Fruit fly (Drosophila melanogaster) whole organism, wandering third instar larva: ENCODE results near the gene CG1077.

Experiments
- Hnf4 ChIP-seq: fragments of 200-800 bp; sonication (Bioruptor generic); optimal IDR thresholded peaks from 2 replicates; lab custom pipeline; 2016; ENCODE audit warnings: missing biosample characterization, mild to moderate bottlenecking, missing genetic modification characterization
- Jra ChIP-seq: sonication (Bioruptor generic); optimal IDR thresholded peaks from 2 replicates; lab custom pipeline; 2016; ENCODE audit warnings: missing biosample characterization, missing genetic modification characterization
- N ChIP-seq: fragments of >200 bp; optimal IDR thresholded peaks from 2 replicates; lab custom pipeline; 2018; ENCODE audit warnings: missing biosample characterization, missing external identifiers, missing genetic modification characterization
- OdsH ChIP-seq: fragments of 200-800 bp; sonication (Bioruptor generic); optimal IDR thresholded peaks from 2 replicates; lab custom pipeline; 2016; ENCODE audit warnings: missing biosample characterization, mild to moderate bottlenecking, missing genetic modification characterization
- br ChIP-seq: fragments of 200-800 bp; sonication (Bioruptor generic); optimal IDR thresholded peaks from 2 replicates; lab custom pipeline; 2016; ENCODE audit warnings: missing biosample characterization, missing genetic modification characterization
- dl ChIP-seq, 2 experiments: fragments of 175-275, 200-275 bp in 1 of 2; fragments of 200-275 bp in 1 of 2; sonication (Bioruptor generic); optimal IDR thresholded peaks; lab custom pipeline; 2018; ENCODE audit warnings: mild to moderate bottlenecking in 2 of 2, missing biosample characterization in 2 of 2, missing genetic modification characterization in 2 of 2, moderate library complexity in 2 of 2; ENCODE audit not compliant: partially characterized antibody in 2 of 2, insufficient read depth in 1 of 2
- h ChIP-seq: fragments of 200-800 bp; sonication (Bioruptor generic); optimal IDR thresholded peaks from 3 replicates; lab custom pipeline; 2016; ENCODE audit warnings: missing biosample characterization, mild to moderate bottlenecking, missing genetic modification characterization
- psq ChIP-seq: fragments of 200-800 bp; sonication (Bioruptor generic); optimal IDR thresholded peaks from 3 replicates; lab custom pipeline; 2017; ENCODE audit warnings: missing biosample characterization, mild to moderate bottlenecking, missing genetic modification characterization, moderate library complexity
- sage ChIP-seq: fragments of 200-800 bp; sonication (Bioruptor generic); optimal IDR thresholded peaks from 2 replicates; lab custom pipeline; 2016; ENCODE audit warnings: missing biosample characterization, mild to moderate bottlenecking, missing genetic modification characterization
- woc ChIP-seq: sonication (Bioruptor generic); optimal IDR thresholded peaks from 2 replicates; lab custom pipeline; 2016; ENCODE audit warnings: missing biosample characterization, mild to moderate bottlenecking, missing genetic modification characterization

DNA sequence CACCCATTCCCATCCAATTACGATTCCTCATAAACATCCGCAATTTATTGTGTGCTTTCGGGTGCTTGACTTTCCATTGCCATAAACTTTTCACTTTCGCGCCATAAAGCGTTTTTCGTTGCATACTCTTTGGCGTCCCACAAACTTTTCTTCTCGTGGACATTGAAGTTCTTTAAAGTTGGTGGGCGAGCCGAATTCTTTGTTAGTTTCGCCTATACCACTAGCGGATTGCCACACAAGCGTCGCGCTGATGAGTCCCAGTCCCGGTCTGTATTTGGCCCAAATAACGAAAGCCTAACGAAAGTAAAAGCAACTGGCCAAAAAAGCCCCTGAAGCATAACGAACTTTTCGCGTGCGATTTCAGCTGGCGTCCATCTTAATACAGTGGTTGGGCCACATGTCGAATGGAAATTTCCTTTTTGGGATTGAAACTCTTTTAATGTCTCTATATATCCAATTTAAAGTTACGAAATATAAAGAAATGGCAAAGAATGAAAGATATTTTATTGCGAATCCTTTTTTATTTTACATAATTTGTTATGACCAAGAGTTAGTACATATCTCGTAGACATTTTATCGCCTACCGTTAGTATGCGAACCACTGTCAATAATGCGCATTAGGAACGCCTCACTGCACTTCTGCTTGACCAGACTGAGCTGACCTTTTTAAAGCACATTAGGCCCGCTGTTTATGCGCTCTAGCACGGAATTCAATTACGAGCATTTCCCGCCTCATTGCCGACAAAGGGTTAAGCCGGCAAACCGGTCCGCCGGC lies 43.2 kb downstream of the CG1077 start:
- no peak for TF ChIP-seq br
- peak; percentile 40 for TF ChIP-seq N (GFP tag; lab: Kevin White, UChicago)
- TF ChIP-seq dl (GFP tag; optimal IDR thresholded peaks at IDR 0.05; lab: Kevin White, UChicago; ENCODE audit: insufficient read depth in 1 of 2, partially characterized antibody in 2 of 2) = no peak
- no peak for TF ChIP-seq Hnf4
- no peak for TF ChIP-seq Jra (GFP tag; lab: Kevin White, UChicago)
- TF ChIP-seq psq (GFP tag; lab: Kevin White, UChicago) = no peak
- TF ChIP-seq woc (GFP tag; lab: Kevin White, UChicago) = peak; percentile 60
- TF ChIP-seq OdsH = no peak
- no peak for TF ChIP-seq sage (GFP tag; lab: Kevin White, UChicago)
- peak; percentile 19 for TF ChIP-seq h (GFP tag; lab: Kevin White, UChicago)
